Fruit fly (Drosophila melanogaster): ENCODE results near the gene CG4666.

Gene CG4666

dm6 chrX:6067281-6068008 is 10.1 kb downstream of the CG4666 start, which contains the start of gene CG5928 (continued):
- TF ChIP-seq CG5180 (GFP tag; optimal IDR thresholded peaks at IDR 0.05) (peak; percentile 48), CG8478 (optimal IDR thresholded peaks at IDR 0.05) (no peak), Dbx (GFP tag; IDR thresholded peaks at IDR 0.05) (no peak), row (GFP tag; IDR thresholded peaks at IDR 0.05) (peak; percentile 58), lbe (GFP tag; optimal IDR thresholded peaks at IDR 0.05) (no peak), insv (GFP tag; optimal IDR thresholded peaks at IDR 0.05) (no peak), hbn (GFP tag; IDR thresholded peaks at IDR 0.05; ENCODE audit: partially characterized antibody) (no peak), Lpt (GFP tag; optimal IDR thresholded peaks at IDR 0.05) (no peak), rib (GFP tag; IDR thresholded peaks at IDR 0.05) (no peak), HmgD (GFP tag; optimal IDR thresholded peaks at IDR 0.05) (no peak), ranshi (GFP tag; IDR thresholded peaks at IDR 0.05) (0 out of 2 replicates have a peak, but pooled peaks have one; percentile 14), Sox102F (GFP tag; optimal IDR thresholded peaks at IDR 0.05) (peak; percentile 48), shn (GFP tag; optimal IDR thresholded peaks at IDR 0.05) (no peak), kni (GFP tag; optimal IDR thresholded peaks at IDR 0.05) (no peak), chm (GFP tag; IDR thresholded peaks at IDR 0.05) (no peak), CG7963 (GFP tag; IDR thresholded peaks at IDR 0.05; ENCODE audit: partially characterized antibody) (no peak), CG16863 (GFP tag; optimal IDR thresholded peaks at IDR 0.05) (no peak), Dek (tag; optimal IDR thresholded peaks at IDR 0.05) (peak; percentile 20), fd64A (GFP tag; optimal IDR thresholded peaks at IDR 0.05) (no peak), pum (GFP tag; optimal IDR thresholded peaks at IDR 0.05) (no peak), Deaf1 (tag; optimal IDR thresholded peaks at IDR 0.05) (peak; percentile 35), Mrtf (GFP tag; IDR thresholded peaks at IDR 0.05) (no peak), vnd (GFP tag; IDR thresholded peaks at IDR 0.05; ENCODE audit: partially characterized antibody) (no peak), gfzf (GFP tag; optimal IDR thresholded peaks at IDR 0.05) (no peak), CG12659 (GFP tag; optimal IDR thresholded peaks at IDR 0.05) (peak; percentile 1), zfh2 (GFP tag; optimal IDR thresholded peaks at IDR 0.05) (no peak), CG6791 (GFP tag; IDR thresholded peaks at IDR 0.05; ENCODE audit: partially characterized antibody) (no peak), CG4707 (GFP tag; optimal IDR thresholded peaks at IDR 0.05) (no peak), bcd (GFP tag; optimal IDR thresholded peaks at IDR 0.05) (peak; percentile 38), disco-r (GFP tag; optimal IDR thresholded peaks at IDR 0.05) (no peak), eve (GFP tag; optimal IDR thresholded peaks at IDR 0.05) (no peak), fd102C (GFP tag; optimal IDR thresholded peaks at IDR 0.05) (no peak), NC2β (GFP tag; optimal IDR thresholded peaks at IDR 0.05) (no peak), bsh (GFP tag; optimal IDR thresholded peaks at IDR 0.05) (no peak), CG5953 (GFP tag; IDR thresholded peaks at IDR 0.05) (no peak), MTF-1 (GFP tag; optimal IDR thresholded peaks at IDR 0.05; ENCODE audit: borderline replicate concordance) (no peak), CG10267 (tag; optimal IDR thresholded peaks at IDR 0.05) (peak; percentile 35), hth (optimal IDR thresholded peaks at IDR 0.05) (no peak), tll (GFP tag; optimal IDR thresholded peaks at IDR 0.05) (no peak), slbo (GFP tag; IDR thresholded peaks at IDR 0.05) (no peak), CG17829 (tag; optimal IDR thresholded peaks at IDR 0.05) (no peak), jing (GFP tag; optimal IDR thresholded peaks at IDR 0.05) (no peak), pzg (GFP tag; optimal IDR thresholded peaks at IDR 0.05) (no peak), vfl (GFP tag; optimal IDR thresholded peaks at IDR 0.05) (no peak), D (optimal IDR thresholded peaks at IDR 0.05) (no peak), D (GFP tag; optimal IDR thresholded peaks at IDR 0.05) (no peak), croc (GFP tag; conservative IDR thresholded peaks at IDR 0.05) (no peak), unpg (GFP tag; optimal IDR thresholded peaks at IDR 0.05) (peak; percentile 10), CG13894 (tag; optimal IDR thresholded peaks at IDR 0.05) (no peak), Hr3 (GFP tag; optimal IDR thresholded peaks at IDR 0.05) (no peak)
